Worm (Caenorhabditis elegans): ENCODE results near the gene F44E2.3.

DNA sequence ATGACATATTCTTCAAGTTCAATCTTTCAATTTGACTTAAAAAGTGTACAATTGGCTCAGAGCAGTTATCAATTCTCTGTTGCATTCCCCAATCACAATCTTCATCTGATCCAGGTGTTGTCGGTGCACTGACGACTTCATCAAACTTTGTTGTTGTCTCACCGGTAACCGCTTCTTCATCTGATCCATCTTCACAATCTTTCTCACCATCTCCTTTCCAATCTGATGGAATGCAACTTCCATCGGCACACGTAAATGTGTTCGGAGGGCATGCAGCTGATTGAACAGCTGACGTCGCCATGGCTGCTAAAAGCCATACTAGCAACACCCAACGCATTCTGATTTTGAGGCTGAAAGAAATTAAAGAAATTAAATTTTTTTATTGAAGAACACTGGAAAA lies 9.0 kb upstream of the F44E2.3 start, which contains the start of gene F44E2.4:
- TF ChIP-seq sptf-1 (tag; optimal IDR thresholded peaks at IDR 0.05) (no peak), unc-120 (tag; optimal IDR thresholded peaks at IDR 0.05; ENCODE audit: poor library complexity, severe bottlenecking) (no peak), elt-3 (tag; optimal IDR thresholded peaks at IDR 0.05) (no peak), nhr-76 (tag; optimal IDR thresholded peaks at IDR 0.05) (no peak), nhr-28 (tag; optimal IDR thresholded peaks at IDR 0.05) (no peak), unc-62 (GFP tag; optimal IDR thresholded peaks at IDR 0.05) (no peak), snpc-4 (tag; optimal IDR thresholded peaks at IDR 0.05) (no peak), hlh-1 (tag; optimal IDR thresholded peaks at IDR 0.05) (no peak), lsy-2 (tag; optimal IDR thresholded peaks at IDR 0.05) (no peak), ceh-39 (tag; optimal IDR thresholded peaks at IDR 0.05) (no peak), lin-13 (tag; optimal IDR thresholded peaks at IDR 0.05) (no peak), mab-5 (tag; optimal IDR thresholded peaks at IDR 0.05) (no peak)

Data from whole organism, mixed stage, embryonic.